Fruit fly (Drosophila melanogaster) whole organism, prepupa: ENCODE results near the gene mRpL21.

Source experiments
- Blimp-1 ChIP-seq: fragments of 200-800 bp; sonication (Bioruptor generic); optimal IDR thresholded peaks from 3 replicates; lab custom pipeline; 2017; ENCODE audit warnings: missing biosample characterization, missing genetic modification characterization, mild to moderate bottlenecking, moderate library complexity, missing genetic modification reagents
- CG10631 ChIP-seq: fragments of 200-800 bp; sonication (Bioruptor generic); optimal IDR thresholded peaks from 2 replicates; lab custom pipeline; 2016; ENCODE audit warnings: missing biosample characterization, missing genetic modification characterization
- CG10669 ChIP-seq: fragments of 200-800 bp; sonication (Bioruptor generic); optimal IDR thresholded peaks from 3 replicates; lab custom pipeline; 2018; ENCODE audit warnings: missing biosample characterization, mild to moderate bottlenecking, missing genetic modification characterization, moderate library complexity
- CG11294 ChIP-seq: fragments of 200-800 bp; sonication (Bioruptor generic); IDR thresholded peaks from 2 replicates; pipeline ENCODE4 v1.3.6; 2022; ENCODE audit warnings: missing biosample characterization, missing genetic modification characterization
- CG11762 ChIP-seq: fragments of 200-800 bp; sonication (Bioruptor generic); optimal IDR thresholded peaks from 3 replicates; lab custom pipeline; 2016; ENCODE audit warnings: missing biosample characterization, missing genetic modification characterization; ENCODE audit not compliant: insufficient read depth
- CG11902 ChIP-seq: fragments of 200-800 bp; sonication (Bioruptor generic); optimal IDR thresholded peaks from 3 replicates; lab custom pipeline; 2016; ENCODE audit warnings: missing biosample characterization, missing genetic modification characterization
- CG1621 ChIP-seq: fragments of 200-800 bp; sonication (Bioruptor generic); optimal IDR thresholded peaks from 3 replicates; lab custom pipeline; 2018; ENCODE audit warnings: missing biosample characterization, mild to moderate bottlenecking, missing genetic modification characterization
- CG16779 ChIP-seq: fragments of 200-800 bp; sonication (Bioruptor generic); optimal IDR thresholded peaks from 3 replicates; lab custom pipeline; 2017; ENCODE audit warnings: missing biosample characterization, mild to moderate bottlenecking, missing genetic modification characterization
- CG3032 ChIP-seq: fragments of 200-800 bp; optimal IDR thresholded peaks from 2 replicates; lab custom pipeline; 2019; ENCODE audit warnings: missing biosample characterization, mild to moderate bottlenecking, missing genetic modification characterization, moderate library complexity
- CG31627 ChIP-seq: fragments of 200-800 bp; sonication (Bioruptor generic); optimal IDR thresholded peaks from 3 replicates; lab custom pipeline; 2016; ENCODE audit warnings: missing biosample characterization, missing genetic modification characterization
- CG32006 ChIP-seq: fragments of 200-800 bp; sonication (Bioruptor generic); optimal IDR thresholded peaks from 3 replicates; lab custom pipeline; 2017; ENCODE audit warnings: missing biosample characterization, mild to moderate bottlenecking, missing genetic modification characterization
- CG34406 ChIP-seq: fragments of 200-800 bp; sonication (Bioruptor generic); optimal IDR thresholded peaks from 3 replicates; lab custom pipeline; 2016; ENCODE audit warnings: missing biosample characterization, missing genetic modification characterization
- CG3919 ChIP-seq: fragments of 200-800 bp; sonication (Bioruptor generic); optimal IDR thresholded peaks from 3 replicates; lab custom pipeline; 2016; ENCODE audit warnings: missing biosample characterization, missing genetic modification characterization
- CG4318 ChIP-seq: fragments of 200-800 bp; sonication (Bioruptor generic); optimal IDR thresholded peaks from 3 replicates; lab custom pipeline; 2017; ENCODE audit warnings: missing biosample characterization, mild to moderate bottlenecking, missing genetic modification characterization
- CG6792 ChIP-seq: fragments of 200-800 bp; sonication (Bioruptor generic); optimal IDR thresholded peaks from 3 replicates; lab custom pipeline; 2016; ENCODE audit warnings: missing biosample characterization, missing genetic modification characterization
- CG6808 ChIP-seq: fragments of 200-800 bp; sonication (Bioruptor generic); optimal IDR thresholded peaks from 3 replicates; lab custom pipeline; 2017; ENCODE audit warnings: missing biosample characterization, missing genetic modification characterization, mild to moderate bottlenecking, moderate library complexity, missing genetic modification reagents
- CG6854 ChIP-seq: fragments of 200-800 bp; sonication (Bioruptor generic); optimal IDR thresholded peaks from 2 replicates; lab custom pipeline; 2017; ENCODE audit warnings: missing biosample characterization, mild to moderate bottlenecking, missing genetic modification characterization
- CG7368 ChIP-seq: fragments of 200-800 bp; sonication (Bioruptor generic); optimal IDR thresholded peaks from 3 replicates; lab custom pipeline; 2016; ENCODE audit warnings: missing biosample characterization, missing genetic modification characterization
- CG8119 ChIP-seq: fragments of 200-800 bp; sonication (Bioruptor generic); IDR thresholded peaks from 3 replicates; pipeline ENCODE4 v1.3.6; 2022; ENCODE audit warnings: missing biosample characterization, missing genetic modification characterization
- CG8319 ChIP-seq: fragments of 200-800 bp; sonication (Bioruptor generic); optimal IDR thresholded peaks from 3 replicates; lab custom pipeline; 2016; ENCODE audit warnings: missing biosample characterization, missing genetic modification characterization
- CG8632 ChIP-seq: fragments of 200-800 bp; sonication (Bioruptor generic); optimal IDR thresholded peaks from 3 replicates; lab custom pipeline; 2016; ENCODE audit warnings: missing biosample characterization, missing genetic modification characterization
- Eip75B ChIP-seq: fragments of 200-800 bp; sonication (Bioruptor generic); optimal IDR thresholded peaks from 3 replicates; lab custom pipeline; 2016; ENCODE audit warnings: missing biosample characterization, missing genetic modification characterization
- Ets21C ChIP-seq: fragments of 200-800 bp; sonication (Bioruptor generic); optimal IDR thresholded peaks from 3 replicates; lab custom pipeline; 2016; ENCODE audit warnings: missing biosample characterization, missing genetic modification characterization
- Ets96B ChIP-seq: fragments of 200-800 bp; optimal IDR thresholded peaks from 2 replicates; lab custom pipeline; 2019; ENCODE audit warnings: missing biosample characterization, mild to moderate bottlenecking, missing genetic modification characterization, moderate library complexity
- Gug ChIP-seq: fragments of 200-800 bp; sonication (Bioruptor generic); IDR thresholded peaks from 2 replicates; pipeline ENCODE4 v1.3.6; 2022; ENCODE audit warnings: missing biosample characterization, missing genetic modification characterization
- Hr39 ChIP-seq: fragments of 200-800 bp; sonication (Bioruptor generic); optimal IDR thresholded peaks from 2 replicates; lab custom pipeline; 2016; ENCODE audit warnings: missing biosample characterization, missing genetic modification characterization
- Hr4 ChIP-seq: fragments of 200-800 bp; sonication (Bioruptor generic); optimal IDR thresholded peaks from 3 replicates; lab custom pipeline; 2016; ENCODE audit warnings: missing biosample characterization, missing genetic modification characterization
- Met ChIP-seq: fragments of 200-800 bp; sonication (Bioruptor generic); optimal IDR thresholded peaks from 3 replicates; lab custom pipeline; 2016; ENCODE audit warnings: missing biosample characterization, missing genetic modification characterization
- OdsH ChIP-seq: fragments of 200-800 bp; sonication (Bioruptor generic); optimal IDR thresholded peaks from 3 replicates; lab custom pipeline; 2016; ENCODE audit warnings: missing biosample characterization, missing genetic modification characterization
- Smox ChIP-seq: fragments of 200-800 bp; sonication (Bioruptor generic); optimal IDR thresholded peaks from 3 replicates; lab custom pipeline; 2016; ENCODE audit warnings: missing biosample characterization, missing genetic modification characterization
- Sox102F ChIP-seq: fragments of 200-800 bp; sonication (Bioruptor generic); optimal IDR thresholded peaks from 2 replicates; lab custom pipeline; 2016; ENCODE audit warnings: missing biosample characterization, mild to moderate bottlenecking, missing genetic modification characterization
- Sox14 ChIP-seq: fragments of 200-800 bp; sonication (Bioruptor generic); optimal IDR thresholded peaks from 3 replicates; lab custom pipeline; 2016; ENCODE audit warnings: missing biosample characterization, missing genetic modification characterization
- achi ChIP-seq: fragments of 200-800 bp; sonication (Bioruptor generic); optimal IDR thresholded peaks from 3 replicates; lab custom pipeline; 2016; ENCODE audit warnings: missing biosample characterization, missing genetic modification characterization
- acj6 ChIP-seq: fragments of 200-800 bp; sonication (Bioruptor generic); optimal IDR thresholded peaks from 3 replicates; lab custom pipeline; 2016; ENCODE audit warnings: missing biosample characterization, missing genetic modification characterization
- cyc ChIP-seq: fragments of 200-800 bp; sonication (Bioruptor generic); optimal IDR thresholded peaks from 3 replicates; lab custom pipeline; 2016; ENCODE audit warnings: missing biosample characterization, missing genetic modification characterization
- dac ChIP-seq: fragments of 200-800 bp; sonication (Bioruptor generic); optimal IDR thresholded peaks from 2 replicates; lab custom pipeline; 2017; ENCODE audit warnings: missing biosample characterization, mild to moderate bottlenecking, missing genetic modification characterization
- dsx ChIP-seq: fragments of 200-800 bp; optimal IDR thresholded peaks from 3 replicates; lab custom pipeline; 2019; ENCODE audit warnings: missing biosample characterization, mild to moderate bottlenecking, missing genetic modification characterization, moderate library complexity; ENCODE audit not compliant: poor library complexity, severe bottlenecking
- eg ChIP-seq: fragments of 200-800 bp; sonication (Bioruptor generic); IDR thresholded peaks from 3 replicates; pipeline ENCODE4 v1.3.6; 2022; ENCODE audit warnings: missing biosample characterization, missing genetic modification characterization
- esn ChIP-seq: fragments of 200-800 bp; sonication (Bioruptor generic); optimal IDR thresholded peaks from 2 replicates; lab custom pipeline; 2016; ENCODE audit warnings: missing biosample characterization, mild to moderate bottlenecking, missing genetic modification characterization, moderate library complexity
- fd59A ChIP-seq: fragments of 200-800 bp; sonication (Bioruptor generic); optimal IDR thresholded peaks from 2 replicates; lab custom pipeline; 2017; ENCODE audit warnings: missing biosample characterization, mild to moderate bottlenecking, missing genetic modification characterization, missing genetic modification reagents
- fd85E ChIP-seq: fragments of 200-800 bp; sonication (Bioruptor generic); optimal IDR thresholded peaks from 3 replicates; lab custom pipeline; 2016; ENCODE audit warnings: missing biosample characterization, missing genetic modification characterization
- fkh ChIP-seq: fragments of 200-800 bp; sonication (Bioruptor generic); optimal IDR thresholded peaks from 3 replicates; lab custom pipeline; 2017; ENCODE audit warnings: missing biosample characterization, mild to moderate bottlenecking, missing genetic modification characterization, moderate library complexity
- lz ChIP-seq: fragments of 200-800 bp; sonication (Bioruptor generic); optimal IDR thresholded peaks from 3 replicates; lab custom pipeline; 2016; ENCODE audit warnings: missing biosample characterization, missing genetic modification characterization
- net ChIP-seq: fragments of 200-800 bp; sonication (Bioruptor generic); optimal IDR thresholded peaks from 3 replicates; lab custom pipeline; 2016; ENCODE audit warnings: missing biosample characterization, missing genetic modification characterization
- pdm3 ChIP-seq: fragments of 200-800 bp; sonication (Bioruptor generic); optimal IDR thresholded peaks from 3 replicates; lab custom pipeline; 2016; ENCODE audit warnings: missing biosample characterization, missing genetic modification characterization
- salr ChIP-seq, 2 experiments: fragments of 200-800 bp; sonication (Bioruptor generic); optimal IDR thresholded peaks; 3 replicates each; lab custom pipeline; 2016 to 2018; ENCODE audit warnings: missing biosample characterization in 2 of 2, missing genetic modification characterization in 2 of 2, mild to moderate bottlenecking in 1 of 2
- spab ChIP-seq: fragments of 200-800 bp; sonication (Bioruptor generic); optimal IDR thresholded peaks from 2 replicates; lab custom pipeline; 2017; ENCODE audit warnings: missing biosample characterization, mild to moderate bottlenecking, missing genetic modification characterization, missing genetic modification reagents
- ss ChIP-seq, 2 experiments: fragments of 200-800 bp; sonication (Bioruptor generic); optimal IDR thresholded peaks; 2 replicates in 1 of 2; 3 replicates in 1 of 2; lab custom pipeline; 2017 to 2018; ENCODE audit warnings: mild to moderate bottlenecking in 2 of 2, missing biosample characterization in 2 of 2, missing genetic modification characterization in 2 of 2, moderate library complexity in 1 of 2
- svp ChIP-seq: fragments of 200-800 bp; sonication (Bioruptor generic); peaks from one replicate; lab custom pipeline; 2016; ENCODE audit warnings: missing biosample characterization, missing genetic modification characterization
- topi ChIP-seq: fragments of 200-800 bp; sonication (Bioruptor generic); optimal IDR thresholded peaks from 3 replicates; lab custom pipeline; 2016; ENCODE audit warnings: missing biosample characterization, missing genetic modification characterization
- vri ChIP-seq: fragments of 200-800 bp; sonication (Bioruptor generic); optimal IDR thresholded peaks from 3 replicates; lab custom pipeline; 2016; ENCODE audit warnings: missing biosample characterization, mild to moderate bottlenecking, missing genetic modification characterization

The mRpL21 gene

dm6 chr3L:19254715-19255428 lies at the start of gene mRpL21, which contains the start of gene rept:
Gene mRpL21, minus strand, starts transcription at chr3L:19255061.
Gene rept, plus strand, starts transcription at chr3L:19255340.
- TF ChIP-seq salr (GFP tag; optimal IDR thresholded peaks at IDR 0.05; lab: Kevin White, UChicago) (no peak), fd59A (peak; percentile 17), CG7368 (GFP tag; lab: Kevin White, UChicago) (no peak), ss (GFP tag; optimal IDR thresholded peaks at IDR 0.05; lab: Kevin White, UChicago) (no peak), spab (GFP tag; lab: Kevin White, UChicago) (no peak), net (GFP tag; lab: Kevin White, UChicago) (peak; percentile 9), CG34406 (GFP tag; lab: Kevin White, UChicago) (peak; percentile 46), achi (peak; percentile 62), CG3919 (peak; percentile 71), topi (GFP tag; lab: Kevin White, UChicago) (peak; percentile 71), cyc (GFP tag; lab: Kevin White, UChicago) (peak; percentile 67), Sox102F (no peak), vri (peak; percentile 79), acj6 (GFP tag; lab: Kevin White, UChicago) (peak; percentile 47), Hr4 (no peak), CG1621 (tag; lab: Kevin White, UChicago) (no peak), esn (GFP tag; lab: Kevin White, UChicago) (peak; percentile 78), CG8119 (no peak), eg (no peak; the same call in 2 of the 3 replicates), CG10669 (GFP tag; lab: Kevin White, UChicago) (peak; percentile 36), Smox (GFP tag; lab: Kevin White, UChicago) (no peak), fkh (GFP tag; lab: Kevin White, UChicago) (peak; percentile 49), Ets96B (peak; percentile 41), Met (GFP tag; lab: Kevin White, UChicago) (peak; percentile 67), svp (GFP tag; lab: Kevin White, UChicago) (no peak), lz (GFP tag; lab: Kevin White, UChicago) (peak; percentile 61), CG8319 (GFP tag; lab: Kevin White, UChicago) (no peak), Blimp-1 (GFP tag; lab: Kevin White, UChicago) (peak; percentile 15), CG10631 (GFP tag; lab: Kevin White, UChicago) (no peak), CG11762 (GFP tag; lab: Kevin White, UChicago) (no peak), CG11294 (GFP tag; lab: Robert Waterston, UW) (no peak), fd85E (GFP tag; lab: Kevin White, UChicago) (no peak), Eip75B (peak; percentile 50), dsx (no peak), CG6808 (GFP tag; lab: Kevin White, UChicago) (no peak), OdsH (GFP tag; lab: Kevin White, UChicago) (peak; percentile 57), Sox14 (GFP tag; lab: Kevin White, UChicago) (peak; percentile 37), CG6854 (GFP tag; lab: Kevin White, UChicago) (no peak), Hr39 (GFP tag; lab: Kevin White, UChicago) (peak; percentile 57), CG3032 (tag; lab: Kevin White, UChicago) (peak; percentile 61), dac (peak; percentile 19), CG11902 (GFP tag; lab: Kevin White, UChicago) (no peak), Gug (no peak), CG32006 (GFP tag; lab: Kevin White, UChicago) (peak; percentile 55), pdm3 (GFP tag; lab: Kevin White, UChicago) (no peak), CG8632 (GFP tag; lab: Kevin White, UChicago) (peak; percentile 44), CG6792 (GFP tag; lab: Kevin White, UChicago) (peak; percentile 57), CG4318 (GFP tag; lab: Kevin White, UChicago) (no peak), CG16779 (no peak), Ets21C (GFP tag; lab: Kevin White, UChicago) (peak; percentile 28), CG31627 (GFP tag; lab: Kevin White, UChicago) (peak; percentile 57)
